Fruit fly (Drosophila melanogaster) whole organism, embryonic: ENCODE data around the gene CG33191.

Source experiments
- ATbp ChIP-seq: fragments of 200-800 bp; sonication (Bioruptor generic); optimal IDR thresholded peaks from 2 replicates; lab custom pipeline; 2017; ENCODE audit warnings: missing biosample characterization, mild to moderate bottlenecking, missing genetic modification characterization, missing genetic modification reagents
- CG10366 ChIP-seq: fragments of 200-800 bp; sonication (Bioruptor generic); IDR thresholded peaks from 2 replicates; pipeline ENCODE4 v1.3.6; 2022; ENCODE audit warnings: missing biosample characterization, missing genetic modification characterization
- CG10979 ChIP-seq: fragments of 200-800 bp; sonication (Bioruptor generic); optimal IDR thresholded peaks from 2 replicates; lab custom pipeline; 2018; ENCODE audit warnings: missing biosample characterization, mild to moderate bottlenecking, missing genetic modification characterization, moderate library complexity
- CG11085 ChIP-seq: fragments of 200-800 bp; sonication (Bioruptor generic); IDR thresholded peaks from 2 replicates; pipeline ENCODE4 v1.3.6; 2022; ENCODE audit warnings: missing biosample characterization, missing genetic modification characterization
- CG13287 ChIP-seq: fragments of 200-800 bp; sonication (Bioruptor generic); IDR thresholded peaks from 2 replicates; pipeline ENCODE4 v1.3.6; 2022; ENCODE audit warnings: missing biosample characterization, missing genetic modification characterization; ENCODE audit not compliant: partially characterized antibody
- CG13624 ChIP-seq: fragments of 200-800 bp; sonication (Bioruptor generic); optimal IDR thresholded peaks from 2 replicates; lab custom pipeline; 2016; ENCODE audit warnings: missing biosample characterization, missing genetic modification characterization
- CG14050 ChIP-seq: fragments of 200-800 bp; sonication (Bioruptor generic); IDR thresholded peaks from 3 replicates; pipeline ENCODE4 v1.3.6; 2022; ENCODE audit warnings: missing biosample characterization, missing genetic modification characterization
- CG15269 ChIP-seq: fragments of 200-800 bp; sonication (Bioruptor generic); optimal IDR thresholded peaks from 2 replicates; lab custom pipeline; 2018; ENCODE audit warnings: missing biosample characterization, mild to moderate bottlenecking, missing genetic modification characterization, moderate library complexity
- CG17361 ChIP-seq: fragments of 200-800 bp; sonication (Bioruptor generic); IDR thresholded peaks from 3 replicates; pipeline ENCODE4 v1.3.6; 2022; ENCODE audit warnings: missing biosample characterization, missing genetic modification characterization
- CG17802 ChIP-seq: fragments of 200-800 bp; sonication (Bioruptor generic); optimal IDR thresholded peaks from 2 replicates; lab custom pipeline; 2018; ENCODE audit warnings: missing biosample characterization, mild to moderate bottlenecking, missing genetic modification characterization, moderate library complexity
- CG18476 ChIP-seq: fragments of 200-800 bp; sonication (Bioruptor generic); optimal IDR thresholded peaks from 2 replicates; lab custom pipeline; 2016; ENCODE audit warnings: missing biosample characterization, mild to moderate bottlenecking, missing genetic modification characterization
- CG33213 ChIP-seq: fragments of 200-800 bp; sonication (Bioruptor generic); optimal IDR thresholded peaks from 3 replicates; lab custom pipeline; 2016; ENCODE audit warnings: missing biosample characterization, missing genetic modification characterization
- CG4404 ChIP-seq: fragments of 200-800 bp; sonication (Bioruptor generic); IDR thresholded peaks from 2 replicates; pipeline ENCODE4 v1.3.6; 2022; ENCODE audit warnings: missing biosample characterization, missing genetic modification characterization
- CG7556 ChIP-seq: fragments of 200-800 bp; sonication (Bioruptor generic); optimal IDR thresholded peaks from 2 replicates; lab custom pipeline; 2017; ENCODE audit warnings: missing biosample characterization, mild to moderate bottlenecking, missing genetic modification characterization
- CG7745 ChIP-seq: fragments of 200-800 bp; sonication (Bioruptor generic); optimal IDR thresholded peaks from 2 replicates; lab custom pipeline; 2018; ENCODE audit warnings: missing biosample characterization, mild to moderate bottlenecking, missing genetic modification characterization, moderate library complexity
- CG8924 ChIP-seq: fragments of 200-800 bp; optimal IDR thresholded peaks from 3 replicates; lab custom pipeline; 2019; ENCODE audit warnings: missing biosample characterization, mild to moderate bottlenecking, missing genetic modification characterization, moderate library complexity
- CG9797 ChIP-seq: fragments of 200-800 bp; sonication (Bioruptor generic); optimal IDR thresholded peaks from 3 replicates; lab custom pipeline; 2018; ENCODE audit warnings: missing biosample characterization, mild to moderate bottlenecking, missing genetic modification characterization
- CHES-1-like ChIP-seq: fragments of 200-800 bp; sonication (Bioruptor generic); optimal IDR thresholded peaks from 2 replicates; lab custom pipeline; 2016; ENCODE audit warnings: missing biosample characterization, missing genetic modification characterization
- CrebB ChIP-seq: fragments of 200-800 bp; sonication (Bioruptor generic); optimal IDR thresholded peaks from 3 replicates; lab custom pipeline; 2018; ENCODE audit warnings: missing biosample characterization, mild to moderate bottlenecking, missing genetic modification characterization
- Dfd ChIP-seq, 2 experiments: fragments of >200 bp; optimal IDR thresholded peaks; 2 replicates each; lab custom pipeline; 2017; ENCODE audit warnings: missing biosample characterization in 2 of 2, missing genetic modification characterization in 2 of 2
- ERR ChIP-seq: fragments of 200-800 bp; sonication (Bioruptor generic); optimal IDR thresholded peaks from 2 replicates; lab custom pipeline; 2016; ENCODE audit warnings: missing biosample characterization, missing genetic modification characterization
- HLHmδ ChIP-seq: fragments of 200-800 bp; sonication (Bioruptor generic); optimal IDR thresholded peaks from 2 replicates; lab custom pipeline; 2018; ENCODE audit warnings: missing biosample characterization, mild to moderate bottlenecking, missing genetic modification characterization, moderate library complexity
- Hr3 ChIP-seq: fragments of 200-800 bp; sonication (Bioruptor generic); optimal IDR thresholded peaks from 3 replicates; lab custom pipeline; 2016; ENCODE audit warnings: missing biosample characterization, missing genetic modification characterization
- MESR4 ChIP-seq: fragments of 200-800 bp; sonication (Bioruptor generic); optimal IDR thresholded peaks from 2 replicates; lab custom pipeline; 2018; ENCODE audit warnings: missing biosample characterization, mild to moderate bottlenecking, missing genetic modification characterization, moderate library complexity
- Oli ChIP-seq: fragments of 200-800 bp; sonication (Bioruptor generic); optimal IDR thresholded peaks from 2 replicates; lab custom pipeline; 2018; ENCODE audit warnings: missing biosample characterization, mild to moderate bottlenecking, missing genetic modification characterization, moderate library complexity
- Side ChIP-seq: fragments of 200-800 bp; sonication (Bioruptor generic); optimal IDR thresholded peaks from 2 replicates; lab custom pipeline; 2016; ENCODE audit warnings: missing biosample characterization, missing genetic modification characterization
- Sin3A ChIP-seq: fragments of >200 bp; optimal IDR thresholded peaks from 2 replicates; lab custom pipeline; 2018
- Usf ChIP-seq: fragments of 200-800 bp; sonication (Bioruptor generic); optimal IDR thresholded peaks from 2 replicates; lab custom pipeline; 2017; ENCODE audit warnings: missing genotype, missing biosample characterization, missing genetic modification characterization
- aop ChIP-seq: fragments of 200-800 bp; sonication (Bioruptor generic); IDR thresholded peaks from 2 replicates; pipeline ENCODE4 v1.3.6; 2022; ENCODE audit warnings: missing biosample characterization, missing genetic modification characterization
- bcd ChIP-seq: fragments of 200-800 bp; sonication (Bioruptor generic); optimal IDR thresholded peaks from 2 replicates; lab custom pipeline; 2017; ENCODE audit warnings: missing biosample characterization, mild to moderate bottlenecking, missing genetic modification characterization
- cas ChIP-seq: fragments of 200-800 bp; sonication (Bioruptor generic); IDR thresholded peaks from 2 replicates; pipeline ENCODE4 v1.3.6; 2022; ENCODE audit warnings: missing biosample characterization, missing genetic modification characterization
- ci ChIP-seq: fragments of 200-800 bp; sonication (Bioruptor generic); IDR thresholded peaks from 3 replicates; pipeline ENCODE4 v1.3.6; 2022; ENCODE audit warnings: missing biosample characterization, missing genetic modification characterization
- dati ChIP-seq: fragments of 200-800 bp; sonication (Bioruptor generic); IDR thresholded peaks from 2 replicates; pipeline ENCODE4 v1.3.6; 2022; ENCODE audit warnings: missing biosample characterization, missing genetic modification characterization
- dmrt11E ChIP-seq: fragments of 200-800 bp; sonication (Bioruptor generic); optimal IDR thresholded peaks from 3 replicates; lab custom pipeline; 2018; ENCODE audit warnings: missing biosample characterization, mild to moderate bottlenecking, missing genetic modification characterization, moderate library complexity
- ems ChIP-seq: fragments of 200-800 bp; sonication (Bioruptor generic); optimal IDR thresholded peaks from 3 replicates; lab custom pipeline; 2016; ENCODE audit warnings: missing biosample characterization, missing genetic modification characterization
- h ChIP-seq: fragments of >200 bp; optimal IDR thresholded peaks from 2 replicates; lab custom pipeline; 2017
- her ChIP-seq: fragments of 200-800 bp; sonication (Bioruptor generic); optimal IDR thresholded peaks from 2 replicates; lab custom pipeline; 2016; ENCODE audit warnings: missing biosample characterization, missing genetic modification characterization
- ind ChIP-seq: fragments of 200-800 bp; sonication (Bioruptor generic); optimal IDR thresholded peaks from 3 replicates; lab custom pipeline; 2016; ENCODE audit warnings: missing biosample characterization, missing genetic modification characterization
- ken ChIP-seq: fragments of 200-800 bp; sonication (Bioruptor generic); IDR thresholded peaks from 3 replicates; pipeline ENCODE4 v1.3.6; 2022; ENCODE audit warnings: missing biosample characterization, missing genetic modification characterization
- lbe ChIP-seq: fragments of 200-800 bp; sonication (Bioruptor generic); optimal IDR thresholded peaks from 2 replicates; lab custom pipeline; 2016; ENCODE audit warnings: missing biosample characterization, mild to moderate bottlenecking, missing genetic modification characterization
- lov ChIP-seq, 2 experiments: fragments of 200-800 bp in 1 of 2; fragments of >200 bp in 1 of 2; sonication (Bioruptor generic) in 1 of 2; IDR thresholded peaks in 1 of 2; optimal IDR thresholded peaks in 1 of 2; 2 replicates in 1 of 2; 3 replicates in 1 of 2; pipeline versions ENCODE4 v1.3.6 to Lab custom; 2017 to 2022; ENCODE audit warnings: missing biosample characterization in 1 of 2, missing genetic modification characterization in 1 of 2
- nom ChIP-seq: fragments of 200-800 bp; sonication (Bioruptor generic); optimal IDR thresholded peaks from 2 replicates; lab custom pipeline; 2017; ENCODE audit warnings: missing biosample characterization, missing genetic modification characterization, mild to moderate bottlenecking, moderate library complexity, missing genetic modification reagents
- odd ChIP-seq: fragments of 200-800 bp; sonication (Bioruptor generic); optimal IDR thresholded peaks from 2 replicates; lab custom pipeline; 2017; ENCODE audit warnings: missing biosample characterization, mild to moderate bottlenecking, missing genetic modification characterization
- otp ChIP-seq: fragments of 200-800 bp; sonication (Bioruptor generic); IDR thresholded peaks from 3 replicates; pipeline ENCODE4, ENCODE4 v1.3.6; 2022; ENCODE audit warnings: missing biosample characterization, missing genetic modification characterization
- run ChIP-seq: fragments of 200-800 bp; sonication (Bioruptor generic); optimal IDR thresholded peaks from 3 replicates; lab custom pipeline; 2018; ENCODE audit warnings: missing biosample characterization, mild to moderate bottlenecking, missing genetic modification characterization
- sug ChIP-seq: fragments of 200-800 bp; optimal IDR thresholded peaks from 2 replicates; lab custom pipeline; 2019; ENCODE audit warnings: missing biosample characterization, mild to moderate bottlenecking, missing genetic modification characterization, moderate library complexity
- tap ChIP-seq: fragments of 200-800 bp; optimal IDR thresholded peaks from 3 replicates; lab custom pipeline; 2019; ENCODE audit warnings: missing biosample characterization, mild to moderate bottlenecking, missing genetic modification characterization, moderate library complexity
- ttk ChIP-seq: fragments of 200-800 bp; sonication (Bioruptor generic); IDR thresholded peaks from 2 replicates; pipeline ENCODE4 v2.1.2; 2022; ENCODE audit warnings: missing biosample characterization, missing genetic modification characterization
- vvl ChIP-seq: fragments of 200-800 bp; sonication (Bioruptor generic); IDR thresholded peaks from 2 replicates; pipeline ENCODE4 v1.3.6; 2022; ENCODE audit warnings: missing biosample characterization, missing genetic modification characterization
- wek ChIP-seq: fragments of 200-800 bp; sonication (Bioruptor generic); optimal IDR thresholded peaks from 3 replicates; lab custom pipeline; 2018; ENCODE audit warnings: missing biosample characterization, mild to moderate bottlenecking, missing genetic modification characterization, moderate library complexity

Gene CG33191

dm6 chr3R:8731597-8732263 is 48.0 kb downstream of the CG33191 start, which contains the start of the genes M1BP and CG8202 (continued):
- no peak for TF ChIP-seq Sin3A
- TF ChIP-seq Dfd (GFP tag; optimal IDR thresholded peaks at IDR 0.05; lab: Kevin White, UChicago): no peak
- peak; percentile 70 for TF ChIP-seq CG10366 (GFP tag; lab: Robert Waterston, UW)
- TF ChIP-seq MESR4 (GFP tag; lab: Kevin White, UChicago): peak; percentile 40
- TF ChIP-seq sug: peak; percentile 92
- peak; percentile 94 for TF ChIP-seq ind (GFP tag; lab: Kevin White, UChicago)
- TF ChIP-seq cas (GFP tag; lab: Robert Waterston, UW): no peak
- TF ChIP-seq CHES-1-like (GFP tag; lab: Kevin White, UChicago): peak; percentile 27
- peak; percentile 87 for TF ChIP-seq Usf
- TF ChIP-seq bcd (GFP tag; lab: Kevin White, UChicago): peak; percentile 90
- TF ChIP-seq CG15269: peak; percentile 89
- TF ChIP-seq Oli (tag; lab: Kevin White, UChicago): peak; percentile 92
- TF ChIP-seq HLHmδ: no peak
- TF ChIP-seq Hr3 (GFP tag; lab: Kevin White, UChicago): peak; percentile 94
- peak; percentile 56; the same call in 1 of the 2 replicates for TF ChIP-seq CG11085 (GFP tag; lab: Robert Waterston, UW)
- TF ChIP-seq h (lab: Kevin White, UChicago): no peak
- TF ChIP-seq CG17361 (GFP tag; lab: Robert Waterston, UW): peak; percentile 98
- peak; percentile 32 for TF ChIP-seq CG13624
- TF ChIP-seq aop: 0 out of 2 replicates have a peak, but pooled peaks have one; percentile 4
- no peak for TF ChIP-seq tap (tag; lab: Kevin White, UChicago)
- peak; percentile 54 for TF ChIP-seq CG9797
- peak; percentile 32 for TF ChIP-seq Side (GFP tag; lab: Kevin White, UChicago)
- TF ChIP-seq lov (optimal IDR thresholded peaks at IDR 0.05; lab: Kevin White, UChicago): no peak
- no peak for TF ChIP-seq lov (GFP tag; IDR thresholded peaks at IDR 0.05; lab: Robert Waterston, UW)
- TF ChIP-seq CG10979 (tag; lab: Kevin White, UChicago): peak; percentile 93
- TF ChIP-seq CrebB (tag; lab: Kevin White, UChicago): peak; percentile 56
- TF ChIP-seq run (tag; lab: Kevin White, UChicago): peak; percentile 70
- no peak for TF ChIP-seq wek (GFP tag; lab: Kevin White, UChicago)
- TF ChIP-seq odd (GFP tag; lab: Kevin White, UChicago): peak; percentile 92
- TF ChIP-seq lbe: peak; percentile 78
- TF ChIP-seq dmrt11E (tag; lab: Kevin White, UChicago): peak; percentile 92
- TF ChIP-seq CG7745 (tag; lab: Kevin White, UChicago): no peak
- TF ChIP-seq her (GFP tag; lab: Kevin White, UChicago): no peak
- TF ChIP-seq otp: no peak
- TF ChIP-seq CG14050 (GFP tag; lab: Robert Waterston, UW): 0 out of 3 replicates have a peak, but pooled peaks have one; percentile 50
- TF ChIP-seq CG33213: no peak
- TF ChIP-seq ems: peak; percentile 27
- TF ChIP-seq vvl (GFP tag; lab: Robert Waterston, UW): peak; percentile 83
- TF ChIP-seq ttk (GFP tag; lab: Robert Waterston, UW): peak; percentile 70; the same call in 1 of the 2 replicates
- TF ChIP-seq dati: 0 out of 2 replicates have a peak, but pooled peaks have one; percentile 40
- peak; percentile 74 for TF ChIP-seq CG4404
- TF ChIP-seq ATbp: peak; percentile 67
- no peak for TF ChIP-seq CG13287
- TF ChIP-seq CG8924 (tag; lab: Kevin White, UChicago): peak; percentile 96
- peak; percentile 78; the same call in 2 of the 3 replicates for TF ChIP-seq ken
- peak; percentile 96 for TF ChIP-seq CG7556 (GFP tag; lab: Kevin White, UChicago)
- TF ChIP-seq CG17802 (tag; lab: Kevin White, UChicago): peak; percentile 31
- peak; percentile 53 for TF ChIP-seq CG18476
- TF ChIP-seq ci (GFP tag; lab: Robert Waterston, UW): peak; percentile 67; the same call in 2 of the 3 replicates
- no peak for TF ChIP-seq ERR
- peak; percentile 95 for TF ChIP-seq nom (GFP tag; lab: Kevin White, UChicago)
